Worm (Caenorhabditis elegans) whole organism, young adult: ENCODE data around the gene hsp-17.

Experiments used
- F57A8.1 ChIP-seq: fragments of 200-800 bp; sonication (Bioruptor generic); optimal IDR thresholded peaks from 2 replicates; lab custom pipeline; 2018; ENCODE audit warnings: mild to moderate bottlenecking, missing genetic modification characterization, moderate library complexity, missing compliant biosample characterization
- die-1 ChIP-seq: sonication (generic microtip); optimal IDR thresholded peaks from 2 replicates; lab custom pipeline; 2016; ENCODE audit warnings: missing genotype, mild to moderate bottlenecking, missing genetic modification characterization, missing compliant biosample characterization
- efl-1 ChIP-seq: fragments of 150-350 bp; optimal IDR thresholded peaks from 2 replicates; lab custom pipeline; 2014; ENCODE audit warnings: missing biosample characterization, missing genetic modification reagents, missing genetic modification characterization
- hsf-1 ChIP-seq: fragments of 200-800 bp; sonication (Bioruptor generic); IDR thresholded peaks from 2 replicates; pipeline ENCODE4 v1.3.6; 2022; ENCODE audit warnings: missing genetic modification reagents, missing genetic modification characterization, missing compliant biosample characterization
- let-526 ChIP-seq: fragments of 200-800 bp; sonication (Bioruptor generic); IDR thresholded peaks from 2 replicates; pipeline ENCODE4 v1.3.6; 2022; ENCODE audit warnings: missing genetic modification reagents, missing genetic modification characterization, missing compliant biosample characterization
- mcd-1 ChIP-seq: fragments of 200-800 bp; sonication (Bioruptor generic); IDR thresholded peaks from 2 replicates; pipeline ENCODE4 v1.3.6; 2022; ENCODE audit warnings: missing genetic modification reagents, missing genetic modification characterization, missing compliant biosample characterization
- sea-2 ChIP-seq: fragments of 200-800 bp; sonication (Bioruptor generic); IDR thresholded peaks from 2 replicates; pipeline ENCODE4 v1.3.6; 2022; ENCODE audit warnings: missing genetic modification characterization, missing compliant biosample characterization
- snpc-1.3 ChIP-seq: sonication (generic microtip); optimal IDR thresholded peaks from 2 replicates; lab custom pipeline; 2017; ENCODE audit warnings: missing genetic modification characterization, mild to moderate bottlenecking, missing compliant biosample characterization, antibody characterized with exemption, moderate library complexity, missing genotype, missing genetic modification reagents; ENCODE audit not compliant: insufficient read depth
- ztf-22 ChIP-seq: fragments of 200-800 bp; sonication (Bioruptor generic); optimal IDR thresholded peaks from 2 replicates; lab custom pipeline; 2018; ENCODE audit warnings: mild to moderate bottlenecking, missing genetic modification characterization, moderate library complexity, missing compliant biosample characterization

ce11 chrV:8342416-8342815 lies 43.3 kb downstream of the hsp-17 start:
- no peak for TF ChIP-seq efl-1 (GFP tag; lab: Kevin White, UChicago)
- TF ChIP-seq ztf-22 (GFP tag; lab: Kevin White, UChicago) = no peak
- TF ChIP-seq F57A8.1 (GFP tag; lab: Kevin White, UChicago) = no peak
- TF ChIP-seq hsf-1 (GFP tag; lab: Robert Waterston, UW) = no peak
- TF ChIP-seq snpc-1.3 (tag; lab: Kevin White, UChicago) = no peak
- TF ChIP-seq sea-2 (GFP tag; lab: Robert Waterston, UW) = no peak
- no peak for TF ChIP-seq let-526 (GFP tag; lab: Robert Waterston, UW)
- TF ChIP-seq mcd-1 (GFP tag; lab: Robert Waterston, UW) = no peak
- TF ChIP-seq die-1 = no peak
